Worm (Caenorhabditis elegans): ENCODE results near the gene T02B11.4.

- TF ChIP-seq nhr-28 (tag; optimal IDR thresholded peaks at IDR 0.05) (no peak), nhr-12 (tag; optimal IDR thresholded peaks at IDR 0.05) (no peak), snpc-4 (tag; optimal IDR thresholded peaks at IDR 0.05) (no peak), unc-62 (GFP tag; optimal IDR thresholded peaks at IDR 0.05) (no peak), mls-2 (tag; optimal IDR thresholded peaks at IDR 0.05) (no peak)
Observed at ce11 chrV:889216-889615, 18.3 kb upstream of the T02B11.4 start, which contains the start of gene T02B11.6.
